Worm (Caenorhabditis elegans) whole organism, early embryonic: ENCODE data around the gene srg-59.

Source experiments
- B0310.2 ChIP-seq: sonication (generic microtip); optimal IDR thresholded peaks from 2 replicates; lab custom pipeline; 2016; ENCODE audit warnings: mild to moderate bottlenecking, missing genetic modification characterization, missing compliant biosample characterization
- F13C5.2 ChIP-seq: sonication (generic microtip); optimal IDR thresholded peaks from 2 replicates; lab custom pipeline; 2017; ENCODE audit warnings: mild to moderate bottlenecking, missing genetic modification characterization, inconsistent platforms, missing compliant biosample characterization
- aly-1 ChIP-seq: sonication (generic microtip); optimal IDR thresholded peaks from 2 replicates; lab custom pipeline; 2016; ENCODE audit warnings: missing genetic modification characterization, missing compliant biosample characterization
- ama-1 ChIP-seq: fragments of 150-350 bp; optimal IDR thresholded peaks from 2 replicates; lab custom pipeline; 2014
- ceh-13 ChIP-seq: fragments of 200-800 bp; sonication (Bioruptor generic); optimal IDR thresholded peaks from 2 replicates; lab custom pipeline; 2018; ENCODE audit warnings: mild to moderate bottlenecking, missing genetic modification characterization, missing compliant biosample characterization
- ceh-36 ChIP-seq: sonication (generic microtip); optimal IDR thresholded peaks from 2 replicates; lab custom pipeline; 2016; ENCODE audit warnings: missing genetic modification characterization, inconsistent platforms, missing compliant biosample characterization
- ets-7 ChIP-seq: sonication (generic microtip); optimal IDR thresholded peaks from 2 replicates; lab custom pipeline; 2016; ENCODE audit warnings: missing genotype, missing genetic modification characterization, missing compliant biosample characterization
- flt-1 ChIP-seq: fragments of 200-800 bp; sonication (Bioruptor generic); IDR thresholded peaks from 2 replicates; pipeline ENCODE4 v1.3.6; 2022; ENCODE audit warnings: missing genetic modification characterization, missing compliant biosample characterization
- hmbx-1 ChIP-seq: sonication (generic microtip); optimal IDR thresholded peaks from 2 replicates; lab custom pipeline; 2016; ENCODE audit warnings: mild to moderate bottlenecking, missing genetic modification characterization, missing compliant biosample characterization
- hmg-4 ChIP-seq: fragments of 200-800 bp; sonication (Bioruptor generic); optimal IDR thresholded peaks from 2 replicates; lab custom pipeline; 2018; ENCODE audit warnings: mild to moderate bottlenecking, missing genetic modification characterization, missing compliant biosample characterization
- hnd-1 ChIP-seq: sonication (generic microtip); optimal IDR thresholded peaks from 2 replicates; lab custom pipeline; 2016; ENCODE audit warnings: missing genetic modification characterization, missing compliant biosample characterization
- pes-1 ChIP-seq: fragments of 200-800 bp; sonication (Bioruptor generic); IDR thresholded peaks from 2 replicates; pipeline ENCODE4 v1.3.6; 2022; ENCODE audit warnings: missing genetic modification reagents, missing genetic modification characterization, missing compliant biosample characterization
- scrt-1 ChIP-seq: fragments of 200-800 bp; sonication (Bioruptor generic); IDR thresholded peaks from 2 replicates; pipeline ENCODE4 v1.3.6; 2022; ENCODE audit warnings: missing genetic modification characterization, missing compliant biosample characterization
- sea-1 ChIP-seq: fragments of 200-800 bp; sonication (Bioruptor generic); conservative IDR thresholded peaks from 2 replicates; pipeline ENCODE4 v1.3.6; 2022; ENCODE audit warnings: missing genetic modification characterization, missing compliant biosample characterization
- tbx-11 ChIP-seq: fragments of 200-800 bp; sonication (Bioruptor generic); IDR thresholded peaks from 2 replicates; pipeline ENCODE4 v1.3.6; 2022; ENCODE audit warnings: missing genetic modification characterization, missing compliant biosample characterization
- tbx-37 ChIP-seq: fragments of 200-800 bp; sonication (Bioruptor generic); conservative IDR thresholded peaks from 2 replicates; pipeline ENCODE4 v1.3.6; 2022; ENCODE audit warnings: missing genetic modification reagents, missing genetic modification characterization, missing compliant biosample characterization
- tra-4 ChIP-seq: sonication (generic microtip); optimal IDR thresholded peaks from 2 replicates; lab custom pipeline; 2017; ENCODE audit warnings: missing genetic modification characterization, missing compliant biosample characterization

Gene srg-59

ce11 chrV:2761470-2761869 is 36.3 kb upstream of the srg-59 start:
- TF ChIP-seq tbx-11 (GFP tag; lab: Robert Waterston, UW) (0 out of 2 replicates have a peak, but pooled peaks have one; percentile 35), ama-1 (lab: Kevin White, UChicago) (no peak), B0310.2 (no peak)

- no peak for TF ChIP-seq hmbx-1 (tag; lab: Kevin White, UChicago)
- TF ChIP-seq tbx-37 (GFP tag; lab: Robert Waterston, UW) = no peak
- TF ChIP-seq B0310.2 = no peak
- no peak for TF ChIP-seq aly-1 (tag; lab: Kevin White, UChicago)
- no peak for TF ChIP-seq sea-1
- no peak for TF ChIP-seq tbx-11 (GFP tag; lab: Robert Waterston, UW)
- TF ChIP-seq hnd-1 = no peak
These were observed 34.3 kb upstream of the srg-59 start, which contains the start of gene srg-58 for ce11 chrV:2759456-2759855. TSS of gene srg-58 (minus strand) at chrV:2759556.

- TF ChIP-seq sea-1 = no peak
- no peak for TF ChIP-seq B0310.2
- no peak for TF ChIP-seq tra-4 (tag; lab: Kevin White, UChicago)
- no peak for TF ChIP-seq pes-1
- no peak for TF ChIP-seq hnd-1
- no peak for TF ChIP-seq aly-1 (tag; lab: Kevin White, UChicago)
- no peak for TF ChIP-seq hmbx-1 (tag; lab: Kevin White, UChicago)
- no peak for TF ChIP-seq scrt-1 (GFP tag; lab: Robert Waterston, UW)
- TF ChIP-seq ama-1 (lab: Kevin White, UChicago) = no peak
- TF ChIP-seq flt-1 (GFP tag; lab: Robert Waterston, UW) = no peak
- TF ChIP-seq hmg-4 (GFP tag; lab: Kevin White, UChicago) = no peak
- TF ChIP-seq tbx-11 (GFP tag; lab: Robert Waterston, UW) = no peak
- no peak for TF ChIP-seq ceh-36 (tag; lab: Kevin White, UChicago)
- no peak for TF ChIP-seq ets-7 (tag; lab: Kevin White, UChicago)
- no peak for TF ChIP-seq F13C5.2 (tag; lab: Kevin White, UChicago)
These were observed 33.3 kb upstream of the srg-59 start for ce11 chrV:2758437-2758836.

DNA sequence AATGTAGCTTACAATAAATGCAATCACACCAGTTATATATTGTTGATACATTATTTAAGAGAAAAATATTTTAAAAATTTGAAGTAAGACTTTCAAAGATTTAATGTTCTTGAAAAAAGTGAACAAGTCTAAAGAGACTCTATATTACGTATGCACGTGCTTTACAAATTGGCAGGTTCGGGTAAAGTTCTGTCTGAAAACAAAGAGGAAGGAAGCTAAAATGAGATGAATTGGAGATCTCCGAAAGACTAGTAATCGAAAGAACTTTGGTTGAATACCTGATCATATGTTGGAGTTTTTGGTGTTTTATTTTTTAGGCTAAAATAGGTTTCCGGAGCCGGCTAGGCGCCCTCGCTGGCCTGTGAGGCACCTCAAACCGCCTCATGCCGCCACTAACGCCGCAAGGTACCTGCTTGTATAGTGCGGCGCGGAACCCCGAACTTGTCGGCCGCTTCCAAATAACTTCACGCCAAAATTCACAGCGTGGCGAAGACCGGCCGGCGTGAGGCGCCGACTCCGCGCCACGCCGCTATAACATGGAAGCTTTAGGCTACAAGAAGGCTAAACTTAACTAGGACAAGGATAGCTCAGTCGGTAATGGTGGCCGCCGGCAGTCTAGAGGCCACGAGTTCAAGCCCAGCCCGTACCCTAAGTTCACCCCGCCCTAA is 32.2 kb upstream of the srg-59 start, which contains the start of gene srx-28:
TSS of gene srx-28 (minus strand) at position 51 of the 668 bp plus-strand sequence.
- no peak for TF ChIP-seq hmbx-1 (tag; lab: Kevin White, UChicago)
- TF ChIP-seq sea-1 = no peak
- TF ChIP-seq scrt-1 (GFP tag; lab: Robert Waterston, UW) = no peak
- no peak for TF ChIP-seq aly-1 (tag; lab: Kevin White, UChicago)
- TF ChIP-seq hmg-4 (GFP tag; lab: Kevin White, UChicago) = no peak
- TF ChIP-seq F13C5.2 (tag; lab: Kevin White, UChicago) = no peak
- no peak for TF ChIP-seq tbx-11 (GFP tag; lab: Robert Waterston, UW)
- no peak for TF ChIP-seq ceh-13
- no peak for TF ChIP-seq ama-1 (lab: Kevin White, UChicago)
- TF ChIP-seq hnd-1 = no peak
- TF ChIP-seq ceh-36 (tag; lab: Kevin White, UChicago) = no peak
- TF ChIP-seq ets-7 (tag; lab: Kevin White, UChicago) = no peak

- no peak for TF ChIP-seq hnd-1
- TF ChIP-seq tbx-37 (GFP tag; lab: Robert Waterston, UW) = no peak
- no peak for TF ChIP-seq ets-7 (tag; lab: Kevin White, UChicago)
- TF ChIP-seq flt-1 (GFP tag; lab: Robert Waterston, UW) = no peak
- TF ChIP-seq pes-1 = no peak
- TF ChIP-seq aly-1 (tag; lab: Kevin White, UChicago) = no peak
- TF ChIP-seq scrt-1 (GFP tag; lab: Robert Waterston, UW) = no peak
These were observed 27.9 kb upstream of the srg-59 start, which contains the start of gene srx-26 for ce11 chrV:2753007-2753406. TSS of gene srx-26 (minus strand) at chrV:2753107.

DNA sequence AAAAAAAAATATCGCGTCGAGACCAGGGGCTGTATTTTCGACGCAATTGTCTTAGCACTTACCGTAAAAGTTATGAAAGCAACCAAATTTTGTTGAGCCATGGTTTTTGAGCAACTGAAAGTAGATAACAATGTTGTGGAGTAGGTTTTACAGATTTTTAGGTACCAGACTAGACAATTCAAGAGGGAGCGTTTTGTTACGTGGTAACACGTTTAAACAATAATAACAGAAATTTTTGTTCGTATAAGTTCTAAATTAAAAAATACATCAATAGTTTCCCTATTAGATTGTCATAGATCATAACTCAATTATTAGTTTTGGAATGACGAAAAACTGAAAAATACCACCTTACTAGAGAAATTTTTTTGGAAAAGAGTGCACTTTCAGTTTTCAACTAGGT is 24.9 kb upstream of the srg-59 start, which contains the start of gene srx-24:
TSS of gene srx-24 (minus strand) at position 101 of the 400 bp plus-strand sequence.
- TF ChIP-seq scrt-1 (GFP tag; lab: Robert Waterston, UW) (no peak), tbx-37 (GFP tag; lab: Robert Waterston, UW) (no peak), sea-1 (no peak), tbx-11 (GFP tag; lab: Robert Waterston, UW) (no peak), ceh-36 (tag; lab: Kevin White, UChicago) (no peak), flt-1 (GFP tag; lab: Robert Waterston, UW) (no peak), hmg-4 (GFP tag; lab: Kevin White, UChicago) (no peak), tra-4 (tag; lab: Kevin White, UChicago) (no peak), hmbx-1 (tag; lab: Kevin White, UChicago) (no peak), ceh-13 (no peak), ama-1 (lab: Kevin White, UChicago) (no peak), aly-1 (tag; lab: Kevin White, UChicago) (no peak), B0310.2 (no peak), hnd-1 (no peak), F13C5.2 (tag; lab: Kevin White, UChicago) (no peak), ets-7 (tag; lab: Kevin White, UChicago) (no peak), pes-1 (no peak)

DNA sequence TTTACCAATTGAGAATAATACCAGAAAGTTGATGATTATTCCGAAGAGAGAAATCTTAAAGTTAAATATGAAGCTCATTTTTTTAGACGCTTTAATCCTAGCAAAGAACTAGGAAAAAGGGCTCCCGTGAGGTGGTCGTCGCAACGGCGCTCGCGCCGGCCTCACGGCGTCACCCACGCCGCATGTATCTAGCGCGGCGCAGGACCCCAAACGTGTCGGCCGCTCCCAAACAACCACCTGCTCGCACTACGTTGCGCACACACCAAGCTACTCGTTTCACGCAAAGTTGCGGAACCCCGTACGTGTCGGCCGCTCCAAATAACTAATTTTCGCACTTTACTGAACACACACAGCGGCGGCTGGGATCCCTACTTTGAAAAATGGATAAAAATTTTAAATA is 21.3 kb upstream of the srg-59 start:
- TF ChIP-seq hmbx-1 (tag; lab: Kevin White, UChicago) (no peak), aly-1 (tag; lab: Kevin White, UChicago) (no peak), flt-1 (GFP tag; lab: Robert Waterston, UW) (no peak), tra-4 (tag; lab: Kevin White, UChicago) (no peak), pes-1 (no peak), B0310.2 (no peak), tbx-37 (GFP tag; lab: Robert Waterston, UW) (no peak), sea-1 (no peak), hnd-1 (no peak), F13C5.2 (tag; lab: Kevin White, UChicago) (no peak), scrt-1 (GFP tag; lab: Robert Waterston, UW) (no peak), tbx-11 (GFP tag; lab: Robert Waterston, UW) (no peak), ceh-36 (tag; lab: Kevin White, UChicago) (no peak), ets-7 (tag; lab: Kevin White, UChicago) (no peak), ceh-13 (no peak), hmg-4 (GFP tag; lab: Kevin White, UChicago) (no peak), ama-1 (lab: Kevin White, UChicago) (no peak)
